Worm (Caenorhabditis elegans) whole organism, young adult: ENCODE results near the gene Y32H12A.8.

ENCODE experiments used
- snpc-4 ChIP-seq, 5 experiments: fragments of 150-350 bp in 1 of 5; sonication (generic microtip) in 4 of 5; optimal IDR thresholded peaks; 2 replicates each; lab custom pipeline; 2014 to 2018; ENCODE audit warnings: missing genetic modification characterization in 5 of 5, missing biosample characterization in 3 of 5, antibody characterized with exemption in 2 of 5, mild to moderate bottlenecking in 2 of 5, missing compliant biosample characterization in 2 of 5, missing genotype in 2 of 5, moderate library complexity in 2 of 5, missing genetic modification reagents in 1 of 5
- ztf-18 ChIP-seq: sonication (generic microtip); optimal IDR thresholded peaks from 2 replicates; lab custom pipeline; 2016; ENCODE audit warnings: missing genotype, mild to moderate bottlenecking, missing genetic modification characterization, missing compliant biosample characterization

DNA sequence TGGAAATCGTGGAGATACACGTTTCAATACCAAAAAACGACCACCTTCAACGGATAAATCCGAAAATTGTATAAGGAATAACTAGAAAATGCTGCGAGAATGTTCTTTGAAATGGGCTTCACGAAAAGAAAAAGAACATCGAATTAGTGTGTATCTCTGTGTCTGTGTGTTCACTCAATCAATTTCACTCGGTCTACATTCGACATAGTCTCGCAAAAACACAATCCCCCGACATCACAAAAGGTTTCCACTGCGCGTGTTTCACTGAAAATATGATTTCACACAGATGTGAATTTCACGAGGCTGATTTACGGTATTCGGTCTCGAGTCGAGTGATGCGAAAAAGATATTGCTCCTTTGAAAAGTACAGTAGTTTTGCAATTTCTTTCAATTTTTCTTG is 32.1 kb downstream of the Y32H12A.8 start:
- TF ChIP-seq snpc-4 (GFP tag; optimal IDR thresholded peaks at IDR 0.05; lab: Kevin White, UChicago): no peak
- no peak for TF ChIP-seq snpc-4 (tag; optimal IDR thresholded peaks at IDR 0.05; lab: Kevin White, UChicago)
- no peak for TF ChIP-seq ztf-18
